Fruit fly (Drosophila melanogaster): Measurements from ENCODE around the gene Cyp6d5.

Gene Cyp6d5

DNA sequence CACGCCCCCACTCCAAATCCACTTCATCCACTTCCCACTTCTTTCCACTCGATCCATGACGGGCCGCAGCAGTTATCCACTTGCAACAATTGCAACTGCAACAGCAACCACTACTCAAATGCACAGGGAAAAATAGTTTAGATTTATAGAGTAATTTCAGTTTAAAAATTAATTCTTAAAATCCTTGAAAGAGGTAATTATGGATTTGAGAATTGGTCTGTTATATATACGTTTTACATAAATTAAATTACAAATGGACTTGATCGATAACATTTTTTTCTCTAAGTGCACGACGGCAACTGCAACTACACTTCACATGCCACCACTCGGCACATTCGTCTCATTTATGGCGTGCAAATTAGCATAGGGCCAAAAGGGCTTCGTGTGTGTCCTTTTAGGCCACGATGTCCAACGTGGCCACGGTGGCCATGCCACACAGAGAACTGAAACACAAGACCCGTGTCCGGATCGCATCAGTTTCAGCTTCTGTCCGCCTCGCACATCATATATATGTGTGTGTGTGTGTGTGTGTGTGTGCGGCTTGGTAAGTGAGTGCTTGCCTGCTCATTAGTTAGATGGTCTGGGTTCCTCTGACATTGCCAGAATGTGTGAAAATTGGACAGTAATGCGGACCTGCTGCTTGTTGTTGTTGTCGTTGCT, 44.0 kb upstream of the Cyp6d5 start (continued):
- TF ChIP-seq scrt (GFP tag; optimal IDR thresholded peaks at IDR 0.05) (no peak), CG8359 (GFP tag; optimal IDR thresholded peaks at IDR 0.05; ENCODE audit: borderline replicate concordance) (peak; percentile 58), CG3726 (GFP tag; IDR thresholded peaks at IDR 0.05) (peak; percentile 71; the same call in 1 of the 3 replicates), croc (GFP tag; conservative IDR thresholded peaks at IDR 0.05) (peak; percentile 55), CG11696 (GFP tag; IDR thresholded peaks at IDR 0.05) (peak; percentile 63; the same call in 1 of the 2 replicates), dimm (GFP tag; IDR thresholded peaks at IDR 0.05) (no peak), lola (GFP tag; optimal IDR thresholded peaks at IDR 0.05) (peak in 1 of 3 experiments; percentile 88), tna (GFP tag; IDR thresholded peaks at IDR 0.05; ENCODE audit: partially characterized antibody) (no peak; the same call in 1 of the 2 replicates), MBD-R2 (GFP tag; IDR thresholded peaks at IDR 0.05) (no peak), btn (GFP tag; optimal IDR thresholded peaks at IDR 0.05) (peak; percentile 33), CG1024 (GFP tag; IDR thresholded peaks at IDR 0.05) (peak; percentile 59), org-1 (GFP tag; optimal IDR thresholded peaks at IDR 0.05) (peak; percentile 60), Sin3A (optimal IDR thresholded peaks at IDR 0.05) (no peak), Antp (GFP tag; optimal IDR thresholded peaks at IDR 0.05) (peak; percentile 55), CG4707 (GFP tag; optimal IDR thresholded peaks at IDR 0.05) (no peak), CG32767 (GFP tag; IDR thresholded peaks at IDR 0.05) (peak; percentile 47; the same call in 1 of the 2 replicates), MESR4 (GFP tag; optimal IDR thresholded peaks at IDR 0.05) (no peak), Optix (GFP tag; IDR thresholded peaks at IDR 0.05) (peak; percentile 48; the same call in 1 of the 3 replicates), H15 (GFP tag; IDR thresholded peaks at IDR 0.05) (peak; percentile 47; the same call in 1 of the 3 replicates), CG18619 (GFP tag; optimal IDR thresholded peaks at IDR 0.05) (peak; percentile 17), oc (tag; optimal IDR thresholded peaks at IDR 0.05) (peak; percentile 54), CG7963 (GFP tag; IDR thresholded peaks at IDR 0.05; ENCODE audit: partially characterized antibody) (no peak), Meics (GFP tag; optimal IDR thresholded peaks at IDR 0.05) (peak; percentile 38), CG10979 (tag; optimal IDR thresholded peaks at IDR 0.05) (peak; percentile 90), sob (GFP tag; IDR thresholded peaks at IDR 0.05) (no peak; the same call in 1 of the 2 replicates), CG5245 (GFP tag; optimal IDR thresholded peaks at IDR 0.05) (peak; percentile 44), CG17385 (GFP tag; optimal IDR thresholded peaks at IDR 0.05) (peak; percentile 41), sens (GFP tag) (peak; percentile 97), amos (GFP tag; IDR thresholded peaks at IDR 0.05; ENCODE audit: partially characterized antibody) (no peak), br (optimal IDR thresholded peaks at IDR 0.05) (no peak), CG6791 (GFP tag; IDR thresholded peaks at IDR 0.05; ENCODE audit: partially characterized antibody) (no peak), Dfd (GFP tag; optimal IDR thresholded peaks at IDR 0.05) (no peak), CG4617 (GFP tag; optimal IDR thresholded peaks at IDR 0.05; ENCODE audit: borderline replicate concordance) (no peak), CG7372 (GFP tag; IDR thresholded peaks at IDR 0.05) (0 out of 2 replicates have a peak, but pooled peaks have one; percentile 10), CG11560 (tag; IDR thresholded peaks at IDR 0.05) (no peak), CG7786 (GFP tag; optimal IDR thresholded peaks at IDR 0.05) (peak; percentile 43), psq (GFP tag; optimal IDR thresholded peaks at IDR 0.05) (peak; percentile 26), Scr (GFP tag; IDR thresholded peaks at IDR 0.05; ENCODE audit: partially characterized antibody) (no peak), Taf1 (GFP tag; IDR thresholded peaks at IDR 0.05) (no peak), dpn (GFP tag; optimal IDR thresholded peaks at IDR 0.05) (peak; percentile 64 to 70), ind (GFP tag; optimal IDR thresholded peaks at IDR 0.05) (peak; percentile 44), CG17186 (GFP tag; optimal IDR thresholded peaks at IDR 0.05) (no peak), CG10431 (GFP tag; optimal IDR thresholded peaks at IDR 0.05) (no peak), Ets65A (GFP tag) (peak; percentile 83), YL-1 (GFP tag; optimal IDR thresholded peaks at IDR 0.05) (no peak), CkIIα-i1 (GFP tag; IDR thresholded peaks at IDR 0.05) (no peak), CG12769 (tag; optimal IDR thresholded peaks at IDR 0.05) (peak; percentile 57), ewg (GFP tag; optimal IDR thresholded peaks at IDR 0.05) (peak; percentile 43), C15 (GFP tag; IDR thresholded peaks at IDR 0.05) (no peak), Gug (GFP tag; IDR thresholded peaks at IDR 0.05) (peak; percentile 42; the same call in 1 of the 4 replicates)

Data from whole organism, embryonic.